Worm (Caenorhabditis elegans) whole organism, L3 larva: ENCODE measurements around the gene grl-28.

Experiments used
- R02D3.7 ChIP-seq: fragments of 150-350 bp; optimal IDR thresholded peaks from 2 replicates; lab custom pipeline; 2014; ENCODE audit warnings: missing biosample characterization, missing genetic modification characterization
- ZK546.5 ChIP-seq: sonication (generic microtip); optimal IDR thresholded peaks from 2 replicates; lab custom pipeline; 2017; ENCODE audit warnings: missing biosample characterization, missing genetic modification characterization
- aly-2 ChIP-seq: fragments of 150-350 bp; optimal IDR thresholded peaks from 2 replicates; lab custom pipeline; 2014; ENCODE audit warnings: missing biosample characterization, missing genetic modification characterization
- ama-1 ChIP-seq: fragments of 150-350 bp; optimal IDR thresholded peaks from 2 replicates; lab custom pipeline; 2018
- ceh-16 ChIP-seq: sonication (generic microtip); optimal IDR thresholded peaks from 2 replicates; lab custom pipeline; 2017; ENCODE audit warnings: missing biosample characterization, missing genetic modification characterization
- ceh-28 ChIP-seq: fragments of 150-350 bp; optimal IDR thresholded peaks from 2 replicates; lab custom pipeline; 2014; ENCODE audit warnings: missing biosample characterization, missing genetic modification reagents, missing genetic modification characterization
- ceh-82 ChIP-seq: fragments of 150-350 bp; optimal IDR thresholded peaks from 2 replicates; lab custom pipeline; 2014; ENCODE audit warnings: missing biosample characterization, missing genetic modification characterization
- ceh-9 ChIP-seq: sonication (generic microtip); optimal IDR thresholded peaks from 2 replicates; lab custom pipeline; 2018; ENCODE audit warnings: missing biosample characterization, missing genetic modification characterization
- daf-12 ChIP-seq: fragments of 150-350 bp; optimal IDR thresholded peaks from 2 replicates; lab custom pipeline; 2014; ENCODE audit warnings: missing biosample characterization, missing genetic modification reagents, missing genetic modification characterization
- egl-27 ChIP-seq: sonication (generic microtip); optimal IDR thresholded peaks from 4 replicates; lab custom pipeline; 2017; ENCODE audit warnings: missing biosample characterization, missing genetic modification reagents, missing genetic modification characterization
- egl-5 ChIP-seq: fragments of 150-350 bp; optimal IDR thresholded peaks from 2 replicates; lab custom pipeline; 2017; ENCODE audit warnings: missing biosample characterization, missing genetic modification reagents, missing genetic modification characterization, inconsistent platforms
- elt-1 ChIP-seq: fragments of 150-350 bp; optimal IDR thresholded peaks from 2 replicates; lab custom pipeline; 2014; ENCODE audit warnings: missing biosample characterization, missing genetic modification characterization
- elt-2 ChIP-seq: sonication (generic microtip); optimal IDR thresholded peaks from 2 replicates; lab custom pipeline; 2016; ENCODE audit warnings: missing genetic modification reagents, mild to moderate bottlenecking, missing genetic modification characterization, missing compliant biosample characterization
- jun-1 ChIP-seq: fragments of 150-350 bp; optimal IDR thresholded peaks from 2 replicates; lab custom pipeline; 2014; ENCODE audit warnings: missing biosample characterization, missing genetic modification reagents, missing genetic modification characterization
- lin-15B ChIP-seq: fragments of 150-350 bp; optimal IDR thresholded peaks from 2 replicates; lab custom pipeline; 2014; ENCODE audit warnings: missing biosample characterization, missing genetic modification characterization
- lin-39 ChIP-seq: fragments of 150-350 bp; optimal IDR thresholded peaks from 2 replicates; lab custom pipeline; 2018; ENCODE audit warnings: missing biosample characterization, missing genetic modification reagents, missing genetic modification characterization
- mml-1 ChIP-seq: fragments of 150-350 bp; sonication (generic microtip); optimal IDR thresholded peaks from 3 replicates; lab custom pipeline; 2014; ENCODE audit warnings: missing biosample characterization, missing genetic modification characterization
- nhr-11 ChIP-seq: fragments of 150-350 bp; optimal IDR thresholded peaks from 2 replicates; lab custom pipeline; 2014; ENCODE audit warnings: missing biosample characterization, missing genetic modification characterization
- nhr-12 ChIP-seq: fragments of 150-350 bp; optimal IDR thresholded peaks from 2 replicates; lab custom pipeline; 2014; ENCODE audit warnings: missing biosample characterization, missing genetic modification characterization
- nhr-237 ChIP-seq: fragments of 150-350 bp; optimal IDR thresholded peaks from 2 replicates; lab custom pipeline; 2014; ENCODE audit warnings: missing biosample characterization, missing genetic modification characterization
- nhr-25 ChIP-seq: sonication (generic microtip); optimal IDR thresholded peaks from 2 replicates; lab custom pipeline; 2017; ENCODE audit warnings: missing biosample characterization, missing genetic modification characterization
- nhr-28 ChIP-seq: fragments of 150-350 bp; optimal IDR thresholded peaks from 2 replicates; lab custom pipeline; 2014; ENCODE audit warnings: missing biosample characterization, missing genetic modification characterization
- nhr-43 ChIP-seq: sonication (generic microtip); optimal IDR thresholded peaks from 2 replicates; lab custom pipeline; 2016; ENCODE audit warnings: mild to moderate bottlenecking, missing genetic modification characterization, missing compliant biosample characterization; ENCODE audit not compliant: poor library complexity, severe bottlenecking
- nhr-67 ChIP-seq: fragments of 150-350 bp; optimal IDR thresholded peaks from 2 replicates; lab custom pipeline; 2014; ENCODE audit warnings: missing biosample characterization, missing genetic modification characterization
- pqm-1 ChIP-seq: fragments of 150-350 bp; optimal IDR thresholded peaks from 2 replicates; lab custom pipeline; 2017; ENCODE audit warnings: missing biosample characterization, missing genetic modification characterization, inconsistent platforms
- skn-1 ChIP-seq: fragments of 150-350 bp; optimal IDR thresholded peaks from 2 replicates; lab custom pipeline; 2014; ENCODE audit warnings: missing biosample characterization, missing genetic modification characterization
- snpc-4 ChIP-seq: fragments of 150-350 bp; optimal IDR thresholded peaks from 2 replicates; lab custom pipeline; 2014; ENCODE audit warnings: missing biosample characterization, missing genetic modification characterization
- tbx-2 ChIP-seq: sonication (generic microtip); optimal IDR thresholded peaks from 2 replicates; lab custom pipeline; 2016; ENCODE audit warnings: mild to moderate bottlenecking, missing genetic modification characterization, missing compliant biosample characterization
- unc-39 ChIP-seq: sonication (generic microtip); optimal IDR thresholded peaks from 4 replicates; lab custom pipeline; 2017; ENCODE audit warnings: missing biosample characterization, missing genetic modification characterization
- unc-62 ChIP-seq: fragments of 150-350 bp; sonication (generic microtip); optimal IDR thresholded peaks from 4 replicates; lab custom pipeline; 2014; ENCODE audit warnings: missing biosample characterization, missing genetic modification reagents, missing genetic modification characterization
- zag-1 ChIP-seq: fragments of 150-350 bp; optimal IDR thresholded peaks from 2 replicates; lab custom pipeline; 2014; ENCODE audit warnings: missing biosample characterization, missing genetic modification characterization
- ztf-11 ChIP-seq: fragments of 150-350 bp; optimal IDR thresholded peaks from 2 replicates; lab custom pipeline; 2014; ENCODE audit warnings: missing biosample characterization, missing genetic modification characterization
- ztf-4 ChIP-seq: fragments of 150-350 bp; optimal IDR thresholded peaks from 2 replicates; lab custom pipeline; 2014; ENCODE audit warnings: missing biosample characterization, missing genetic modification characterization

Gene grl-28

DNA sequence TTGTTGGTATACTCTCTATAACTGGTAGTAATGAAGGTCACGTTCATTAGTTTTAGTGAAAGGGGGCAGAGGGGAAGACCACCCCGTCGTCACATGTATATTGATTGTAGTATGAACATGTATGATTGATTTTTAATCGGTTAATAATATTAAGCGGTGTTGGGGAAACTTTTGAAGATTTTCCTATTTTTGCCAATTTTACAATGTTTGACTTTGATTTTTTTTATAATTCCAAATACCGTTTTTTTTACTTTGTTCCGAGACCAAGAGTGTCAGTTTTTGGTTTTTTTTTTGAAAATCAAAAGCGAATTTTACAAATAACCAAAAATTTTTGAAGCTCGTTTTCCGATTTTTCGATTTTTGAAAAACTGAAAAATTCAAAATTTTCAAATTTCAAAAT lies 16.4 kb downstream of the grl-28 start, which contains the start of gene nhr-221:
TSS of gene nhr-221 (minus strand) at position 101 of the 400 bp plus-strand sequence.
- TF ChIP-seq ceh-28 (tag; lab: Kevin White, UChicago) (no peak), ceh-16 (tag; lab: Kevin White, UChicago) (no peak), pqm-1 (tag; lab: Kevin White, UChicago) (no peak), R02D3.7 (no peak), aly-2 (tag; lab: Kevin White, UChicago) (no peak), nhr-43 (tag; lab: Kevin White, UChicago) (no peak), unc-62 (GFP tag; lab: Kevin White, UChicago) (no peak), unc-39 (tag; lab: Kevin White, UChicago) (no peak), ceh-9 (tag; lab: Kevin White, UChicago) (no peak), zag-1 (tag; lab: Kevin White, UChicago) (no peak), lin-15B (tag; lab: Kevin White, UChicago) (no peak), snpc-4 (tag; lab: Kevin White, UChicago) (no peak), nhr-25 (tag; lab: Kevin White, UChicago) (no peak)
- TF ChIP-seq, all 47 proteins: peak for 0

DNA sequence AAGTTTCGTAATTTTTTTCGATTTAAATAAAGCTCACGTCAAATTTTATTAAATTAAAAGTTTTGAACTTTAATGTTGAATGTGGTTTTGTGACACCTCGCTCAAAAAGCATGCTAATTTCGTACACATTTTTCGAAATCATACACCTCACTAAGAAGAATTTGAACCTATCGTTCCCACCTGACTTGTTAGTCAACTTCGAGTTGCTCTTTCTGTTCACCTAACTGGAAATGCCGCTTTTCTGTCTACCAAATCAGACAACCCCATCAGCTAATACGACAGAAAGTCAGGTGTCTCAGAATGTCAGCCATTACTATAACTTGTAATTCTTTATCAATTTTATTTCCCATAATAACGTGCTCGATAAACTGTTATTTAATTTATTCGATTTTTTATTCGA lies 21.3 kb downstream of the grl-28 start, which contains the start of gene srbc-66:
TSS of gene srbc-66 (plus strand) at position 301 of the 400 bp plus-strand sequence.
- TF ChIP-seq ztf-11 (tag; lab: Kevin White, UChicago) (no peak), skn-1 (no peak), ZK546.5 (tag; lab: Kevin White, UChicago) (no peak), aly-2 (tag; lab: Kevin White, UChicago) (no peak), snpc-4 (tag; lab: Kevin White, UChicago) (no peak), ceh-16 (tag; lab: Kevin White, UChicago) (no peak), pqm-1 (tag; lab: Kevin White, UChicago) (no peak), nhr-25 (tag; lab: Kevin White, UChicago) (no peak), egl-5 (tag; lab: Kevin White, UChicago) (no peak), ceh-28 (tag; lab: Kevin White, UChicago) (no peak), ama-1 (lab: Kevin White, UChicago) (no peak), R02D3.7 (no peak), nhr-11 (tag; lab: Kevin White, UChicago) (no peak), tbx-2 (no peak)
- TF ChIP-seq, all 47 proteins: peak for 0

DNA sequence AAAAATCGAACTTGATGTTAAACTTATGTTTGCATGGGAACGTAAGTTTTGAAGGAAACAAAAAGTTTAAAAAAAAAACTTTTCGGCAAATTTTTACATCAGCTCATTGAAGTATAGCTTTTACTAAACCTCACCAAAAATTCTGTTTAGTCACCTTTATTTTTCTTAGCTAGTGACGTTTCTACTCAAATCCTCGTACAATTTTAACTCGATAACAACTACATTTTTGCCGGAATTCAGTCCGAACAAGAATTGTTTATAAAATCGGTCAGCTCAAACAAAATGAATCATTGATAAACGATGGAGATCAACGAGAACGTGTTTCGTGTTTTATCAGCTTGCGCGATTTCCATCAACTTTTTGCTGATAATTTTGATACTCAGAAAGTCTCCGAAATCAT lies 24.8 kb downstream of the grl-28 start, which contains the start of gene str-260:
TSS of gene str-260 (plus strand) at position 301 of the 400 bp plus-strand sequence.
- TF ChIP-seq nhr-25 (tag; lab: Kevin White, UChicago) (no peak), lin-15B (tag; lab: Kevin White, UChicago) (no peak), jun-1 (tag; lab: Kevin White, UChicago) (no peak), ama-1 (lab: Kevin White, UChicago) (no peak), nhr-237 (tag; lab: Kevin White, UChicago) (no peak), snpc-4 (tag; lab: Kevin White, UChicago) (no peak), ceh-9 (tag; lab: Kevin White, UChicago) (no peak)
- TF ChIP-seq, all 47 proteins: peak for 0

DNA sequence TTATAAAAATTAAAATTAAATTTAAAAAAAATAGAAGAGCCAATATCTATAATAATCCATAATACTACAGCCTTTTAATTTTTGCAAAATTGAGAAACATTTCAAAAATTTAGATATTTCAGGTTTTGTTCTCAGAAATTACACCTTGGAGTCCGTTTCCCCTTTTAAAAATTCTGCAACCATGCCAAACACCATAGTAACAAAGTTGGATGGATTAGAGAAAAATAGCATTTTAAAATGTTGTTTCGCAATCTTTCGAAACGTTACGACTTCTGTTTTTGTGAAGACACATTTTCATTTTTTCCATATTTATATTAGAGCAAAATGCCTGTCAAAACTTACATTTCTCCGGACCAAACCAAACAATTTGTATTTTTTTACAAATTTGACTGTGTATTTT lies 26.7 kb downstream of the grl-28 start, which contains the start of gene T24A6.7:
TSS of gene T24A6.7 (plus strand) at position 301 of the 400 bp plus-strand sequence.
- TF ChIP-seq unc-62 (GFP tag; lab: Kevin White, UChicago) = no peak
- no peak for TF ChIP-seq nhr-25 (tag; lab: Kevin White, UChicago)
- no peak for TF ChIP-seq skn-1
- no peak for TF ChIP-seq lin-39 (tag; lab: Kevin White, UChicago)
- no peak for TF ChIP-seq ztf-4 (tag; lab: Kevin White, UChicago)
- no peak for TF ChIP-seq ZK546.5 (tag; lab: Kevin White, UChicago)
- no peak for TF ChIP-seq nhr-12 (tag; lab: Kevin White, UChicago)
- no peak for TF ChIP-seq egl-27
- no peak for TF ChIP-seq lin-15B (tag; lab: Kevin White, UChicago)
- no peak for TF ChIP-seq ceh-28 (tag; lab: Kevin White, UChicago)
- no peak for TF ChIP-seq ceh-9 (tag; lab: Kevin White, UChicago)
- TF ChIP-seq ceh-82 = no peak
- TF ChIP-seq ama-1 (lab: Kevin White, UChicago) = no peak

DNA sequence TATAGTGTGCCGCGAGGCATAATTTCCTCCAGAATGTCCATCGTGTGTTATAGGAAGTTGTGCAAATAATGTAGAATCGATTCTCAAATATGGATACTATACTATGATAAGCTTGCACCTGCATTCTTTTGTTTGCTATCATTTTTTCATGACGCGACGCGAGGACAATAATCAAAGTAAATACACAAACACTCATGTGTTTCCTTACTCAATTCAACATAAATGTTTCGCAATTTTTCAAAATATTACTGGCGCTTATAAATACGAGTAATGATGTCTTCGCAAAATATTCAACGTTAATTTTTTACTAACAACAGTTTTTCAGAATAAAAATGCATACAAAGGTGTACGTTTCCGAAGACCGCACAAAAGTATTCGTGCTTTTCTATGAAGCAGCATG lies 28.4 kb downstream of the grl-28 start, which contains the start of gene irg-1:
TSS of gene irg-1 (plus strand) at position 326 of the 400 bp plus-strand sequence.
- no peak for TF ChIP-seq unc-62 (GFP tag; lab: Kevin White, UChicago)
- no peak for TF ChIP-seq nhr-25 (tag; lab: Kevin White, UChicago)
- no peak for TF ChIP-seq ama-1 (lab: Kevin White, UChicago)
- TF ChIP-seq pqm-1 (tag; lab: Kevin White, UChicago) = peak; percentile 37
- TF ChIP-seq egl-5 (tag; lab: Kevin White, UChicago) = no peak

DNA sequence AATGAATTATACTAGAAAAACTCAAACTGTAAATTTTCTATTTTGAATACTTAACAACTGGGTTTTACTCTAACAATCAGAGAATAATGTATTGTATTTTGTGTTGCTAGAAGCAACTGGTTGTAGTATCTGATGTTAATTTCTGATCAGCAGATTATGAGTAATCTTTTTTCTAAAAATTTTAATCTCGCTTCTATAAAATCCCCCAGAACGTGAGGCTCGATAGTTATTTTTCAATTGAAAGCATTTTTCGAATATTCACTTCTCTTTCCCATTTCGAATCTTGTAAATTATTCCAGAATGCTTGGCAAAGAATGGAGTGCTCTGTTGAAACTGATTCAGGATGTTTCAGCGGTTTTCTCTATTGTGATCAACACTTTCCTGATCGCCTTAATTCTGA lies 33.8 kb downstream of the grl-28 start, which contains the start of gene str-227:
TSS of gene str-227 (plus strand) at position 301 of the 400 bp plus-strand sequence.
- TF ChIP-seq mml-1 = no peak
- TF ChIP-seq daf-12 (tag; lab: Kevin White, UChicago) = no peak
- no peak for TF ChIP-seq R02D3.7
- no peak for TF ChIP-seq zag-1 (tag; lab: Kevin White, UChicago)
- TF ChIP-seq nhr-28 = no peak
- TF ChIP-seq elt-2 (tag; lab: Kevin White, UChicago) = no peak
- TF ChIP-seq skn-1 = no peak
- no peak for TF ChIP-seq nhr-237 (tag; lab: Kevin White, UChicago)
- TF ChIP-seq egl-5 (tag; lab: Kevin White, UChicago) = no peak
- no peak for TF ChIP-seq nhr-67 (tag; lab: Kevin White, UChicago)
- no peak for TF ChIP-seq elt-1 (tag; lab: Kevin White, UChicago)
